Fruit fly (Drosophila melanogaster) whole organism, prepupa: Measurements from ENCODE around the gene CG13670.
A peak's percentile ranks its signal among the peaks of the same experiment; 100 is the strongest.

Experiments
- Blimp-1 ChIP-seq: fragments of 200-800 bp; sonication (Bioruptor generic); optimal IDR thresholded peaks from 3 replicates; lab custom pipeline; 2017; ENCODE audit warnings: missing biosample characterization, missing genetic modification characterization, mild to moderate bottlenecking, moderate library complexity, missing genetic modification reagents
- CG31627 ChIP-seq: fragments of 200-800 bp; sonication (Bioruptor generic); optimal IDR thresholded peaks from 3 replicates; lab custom pipeline; 2016; ENCODE audit warnings: missing biosample characterization, missing genetic modification characterization
- CG3919 ChIP-seq: fragments of 200-800 bp; sonication (Bioruptor generic); optimal IDR thresholded peaks from 3 replicates; lab custom pipeline; 2016; ENCODE audit warnings: missing biosample characterization, missing genetic modification characterization
- CG4318 ChIP-seq: fragments of 200-800 bp; sonication (Bioruptor generic); optimal IDR thresholded peaks from 3 replicates; lab custom pipeline; 2017; ENCODE audit warnings: missing biosample characterization, mild to moderate bottlenecking, missing genetic modification characterization
- CG6808 ChIP-seq: fragments of 200-800 bp; sonication (Bioruptor generic); optimal IDR thresholded peaks from 3 replicates; lab custom pipeline; 2017; ENCODE audit warnings: missing biosample characterization, missing genetic modification characterization, mild to moderate bottlenecking, moderate library complexity, missing genetic modification reagents
- CG7368 ChIP-seq: fragments of 200-800 bp; sonication (Bioruptor generic); optimal IDR thresholded peaks from 3 replicates; lab custom pipeline; 2016; ENCODE audit warnings: missing biosample characterization, missing genetic modification characterization
- CG8319 ChIP-seq: fragments of 200-800 bp; sonication (Bioruptor generic); optimal IDR thresholded peaks from 3 replicates; lab custom pipeline; 2016; ENCODE audit warnings: missing biosample characterization, missing genetic modification characterization
- CG8632 ChIP-seq: fragments of 200-800 bp; sonication (Bioruptor generic); optimal IDR thresholded peaks from 3 replicates; lab custom pipeline; 2016; ENCODE audit warnings: missing biosample characterization, missing genetic modification characterization
- Eip78C ChIP-seq: fragments of 200-800 bp; sonication (Bioruptor generic); peaks from one replicate; lab custom pipeline; 2016; ENCODE audit warnings: missing biosample characterization, missing genetic modification characterization
- Ets21C ChIP-seq: fragments of 200-800 bp; sonication (Bioruptor generic); optimal IDR thresholded peaks from 3 replicates; lab custom pipeline; 2016; ENCODE audit warnings: missing biosample characterization, missing genetic modification characterization
- Hr39 ChIP-seq: fragments of 200-800 bp; sonication (Bioruptor generic); optimal IDR thresholded peaks from 2 replicates; lab custom pipeline; 2016; ENCODE audit warnings: missing biosample characterization, missing genetic modification characterization
- Hr4 ChIP-seq: fragments of 200-800 bp; sonication (Bioruptor generic); optimal IDR thresholded peaks from 3 replicates; lab custom pipeline; 2016; ENCODE audit warnings: missing biosample characterization, missing genetic modification characterization
- Lpt ChIP-seq: fragments of 200-800 bp; sonication (Bioruptor generic); optimal IDR thresholded peaks from 3 replicates; lab custom pipeline; 2016; ENCODE audit warnings: missing biosample characterization, missing genetic modification characterization
- Met ChIP-seq: fragments of 200-800 bp; sonication (Bioruptor generic); optimal IDR thresholded peaks from 3 replicates; lab custom pipeline; 2016; ENCODE audit warnings: missing biosample characterization, missing genetic modification characterization
- OdsH ChIP-seq: fragments of 200-800 bp; sonication (Bioruptor generic); optimal IDR thresholded peaks from 3 replicates; lab custom pipeline; 2016; ENCODE audit warnings: missing biosample characterization, missing genetic modification characterization
- Smox ChIP-seq: fragments of 200-800 bp; sonication (Bioruptor generic); optimal IDR thresholded peaks from 3 replicates; lab custom pipeline; 2016; ENCODE audit warnings: missing biosample characterization, missing genetic modification characterization
- Sox102F ChIP-seq: fragments of 200-800 bp; sonication (Bioruptor generic); optimal IDR thresholded peaks from 2 replicates; lab custom pipeline; 2016; ENCODE audit warnings: missing biosample characterization, mild to moderate bottlenecking, missing genetic modification characterization
- Sox14 ChIP-seq: fragments of 200-800 bp; sonication (Bioruptor generic); optimal IDR thresholded peaks from 3 replicates; lab custom pipeline; 2016; ENCODE audit warnings: missing biosample characterization, missing genetic modification characterization
- acj6 ChIP-seq: fragments of 200-800 bp; sonication (Bioruptor generic); optimal IDR thresholded peaks from 3 replicates; lab custom pipeline; 2016; ENCODE audit warnings: missing biosample characterization, missing genetic modification characterization
- cyc ChIP-seq: fragments of 200-800 bp; sonication (Bioruptor generic); optimal IDR thresholded peaks from 3 replicates; lab custom pipeline; 2016; ENCODE audit warnings: missing biosample characterization, missing genetic modification characterization
- eg ChIP-seq: fragments of 200-800 bp; sonication (Bioruptor generic); IDR thresholded peaks from 3 replicates; pipeline ENCODE4 v1.3.6; 2022; ENCODE audit warnings: missing biosample characterization, missing genetic modification characterization
- esn ChIP-seq: fragments of 200-800 bp; sonication (Bioruptor generic); optimal IDR thresholded peaks from 2 replicates; lab custom pipeline; 2016; ENCODE audit warnings: missing biosample characterization, mild to moderate bottlenecking, missing genetic modification characterization, moderate library complexity
- fd85E ChIP-seq: fragments of 200-800 bp; sonication (Bioruptor generic); optimal IDR thresholded peaks from 3 replicates; lab custom pipeline; 2016; ENCODE audit warnings: missing biosample characterization, missing genetic modification characterization
- fkh ChIP-seq: fragments of 200-800 bp; sonication (Bioruptor generic); optimal IDR thresholded peaks from 3 replicates; lab custom pipeline; 2017; ENCODE audit warnings: missing biosample characterization, mild to moderate bottlenecking, missing genetic modification characterization, moderate library complexity
- lz ChIP-seq: fragments of 200-800 bp; sonication (Bioruptor generic); optimal IDR thresholded peaks from 3 replicates; lab custom pipeline; 2016; ENCODE audit warnings: missing biosample characterization, missing genetic modification characterization
- pdm3 ChIP-seq: fragments of 200-800 bp; sonication (Bioruptor generic); optimal IDR thresholded peaks from 3 replicates; lab custom pipeline; 2016; ENCODE audit warnings: missing biosample characterization, missing genetic modification characterization
- svp ChIP-seq: fragments of 200-800 bp; sonication (Bioruptor generic); peaks from one replicate; lab custom pipeline; 2016; ENCODE audit warnings: missing biosample characterization, missing genetic modification characterization
- topi ChIP-seq: fragments of 200-800 bp; sonication (Bioruptor generic); optimal IDR thresholded peaks from 3 replicates; lab custom pipeline; 2016; ENCODE audit warnings: missing biosample characterization, missing genetic modification characterization
- vri ChIP-seq: fragments of 200-800 bp; sonication (Bioruptor generic); optimal IDR thresholded peaks from 3 replicates; lab custom pipeline; 2016; ENCODE audit warnings: missing biosample characterization, mild to moderate bottlenecking, missing genetic modification characterization

The CG13670 gene

DNA sequence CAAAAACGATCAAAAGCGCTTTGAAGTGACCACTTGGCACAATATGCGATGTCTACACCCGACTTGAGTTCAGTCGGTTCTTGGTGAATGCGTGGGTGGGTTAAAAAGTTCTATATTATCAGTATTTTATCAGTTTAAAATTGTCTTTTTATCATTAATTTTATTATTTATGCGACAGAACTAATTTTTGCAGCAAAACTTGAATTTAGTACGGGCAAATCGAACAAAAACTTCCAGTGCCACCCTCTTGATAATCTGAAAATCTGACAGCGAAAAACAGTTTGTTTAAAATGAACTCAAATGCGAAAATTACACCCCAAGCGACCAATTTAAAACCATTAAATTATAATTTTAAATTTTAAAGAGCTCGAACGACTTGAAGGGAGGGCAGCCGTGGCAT lies 50.4 kb downstream of the CG13670 start:
- TF ChIP-seq CG8632 (GFP tag; lab: Kevin White, UChicago) (peak; percentile 4), Sox102F (peak; percentile 70), CG6808 (GFP tag; lab: Kevin White, UChicago) (no peak), Met (peak; percentile 73), CG8319 (GFP tag; lab: Kevin White, UChicago) (no peak), Smox (peak; percentile 64), Ets21C (GFP tag; lab: Kevin White, UChicago) (peak; percentile 54), cyc (GFP tag; lab: Kevin White, UChicago) (peak; percentile 51), pdm3 (GFP tag; lab: Kevin White, UChicago) (peak; percentile 10), eg (GFP tag; lab: Robert Waterston, UW) (no peak), CG4318 (no peak), vri (GFP tag; lab: Kevin White, UChicago) (peak; percentile 58), topi (peak; percentile 64), Eip78C (GFP tag; lab: Kevin White, UChicago) (peak; percentile 80), lz (GFP tag; lab: Kevin White, UChicago) (peak; percentile 57), acj6 (GFP tag; lab: Kevin White, UChicago) (peak; percentile 10), fd85E (no peak), CG7368 (GFP tag; lab: Kevin White, UChicago) (no peak), Hr4 (GFP tag; lab: Kevin White, UChicago) (no peak), CG3919 (peak; percentile 4), Blimp-1 (GFP tag; lab: Kevin White, UChicago) (peak; percentile 9), fkh (GFP tag; lab: Kevin White, UChicago) (no peak), svp (peak; percentile 86), Hr39 (GFP tag; lab: Kevin White, UChicago) (peak; percentile 58), Sox14 (peak; percentile 44), CG31627 (peak; percentile 66), esn (GFP tag; lab: Kevin White, UChicago) (peak; percentile 61), OdsH (GFP tag; lab: Kevin White, UChicago) (peak; percentile 14)
- TF ChIP-seq, all 60 proteins: peak for 20

DNA sequence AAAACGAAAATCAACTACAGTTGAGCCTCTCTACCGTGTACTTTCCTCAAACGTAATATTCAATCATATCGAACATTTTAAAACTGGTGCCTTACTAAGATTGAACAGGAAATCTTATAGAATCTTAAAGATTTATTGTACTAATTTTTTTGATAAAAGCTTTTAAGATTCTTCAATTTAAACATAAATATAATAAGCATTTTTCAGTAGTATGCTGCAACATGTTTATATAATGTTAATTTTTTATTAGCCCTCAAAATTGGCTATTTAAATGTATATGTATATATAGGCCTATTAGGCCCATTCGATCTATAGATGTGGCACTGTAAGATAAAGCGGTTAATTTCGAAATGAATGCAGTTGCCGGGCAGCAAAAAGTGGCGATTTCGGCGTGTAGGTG lies 51.0 kb downstream of the CG13670 start:
- TF ChIP-seq svp (peak; percentile 56), Lpt (GFP tag; lab: Kevin White, UChicago) (no peak), Eip78C (GFP tag; lab: Kevin White, UChicago) (peak; percentile 62)
